Worm (Caenorhabditis elegans): ENCODE results near the gene spp-9.

spp-9 gene

ce11 chrX:11479321-11479863 is 8.2 kb upstream of the spp-9 start (continued):
- TF ChIP-seq unc-62 (GFP tag; optimal IDR thresholded peaks at IDR 0.05) (no peak), ceh-8 (GFP tag; optimal IDR thresholded peaks at IDR 0.05) (no peak), Y116A8C.19 (tag; optimal IDR thresholded peaks at IDR 0.05; ENCODE audit: borderline replicate concordance) (no peak), mep-1 (tag; optimal IDR thresholded peaks at IDR 0.05) (peak; percentile 9), ama-1 (optimal IDR thresholded peaks at IDR 0.05) (no peak), sptf-1 (tag; optimal IDR thresholded peaks at IDR 0.05) (no peak), lin-35 (GFP tag; optimal IDR thresholded peaks at IDR 0.05) (peak in 1 of 2 experiments; percentile 9), aly-2 (tag; optimal IDR thresholded peaks at IDR 0.05) (no peak), lin-13 (GFP tag; optimal IDR thresholded peaks at IDR 0.05) (no peak), unc-30 (tag; optimal IDR thresholded peaks at IDR 0.05) (no peak), rnt-1 (tag; optimal IDR thresholded peaks at IDR 0.05) (no peak), nhr-85 (tag) (peak; percentile 55), hlh-4 (tag; optimal IDR thresholded peaks at IDR 0.05) (no peak), xbp-1 (tag; optimal IDR thresholded peaks at IDR 0.05) (no peak), nhr-77 (tag; optimal IDR thresholded peaks at IDR 0.05) (no peak), vab-15 (tag; optimal IDR thresholded peaks at IDR 0.05) (no peak), nhr-76 (tag; optimal IDR thresholded peaks at IDR 0.05) (no peak), sup-37 (GFP tag; optimal IDR thresholded peaks at IDR 0.05) (no peak), elt-3 (tag; optimal IDR thresholded peaks at IDR 0.05) (peak in 1 of 6 experiments; percentile 73), skn-1 (tag; optimal IDR thresholded peaks at IDR 0.05) (peak; percentile 38), fos-1 (tag; optimal IDR thresholded peaks at IDR 0.05) (no peak), efl-3 (GFP tag; optimal IDR thresholded peaks at IDR 0.05) (no peak)

- TF ChIP-seq lir-3 (tag; optimal IDR thresholded peaks at IDR 0.05; ENCODE audit: poor library complexity) (no peak), nhr-20 (tag; optimal IDR thresholded peaks at IDR 0.05) (no peak)
Observed at ce11 chrX:11480032-11480431, 7.6 kb upstream of the spp-9 start.

- no peak for TF ChIP-seq lin-13 (GFP tag; optimal IDR thresholded peaks at IDR 0.05)
- no peak for TF ChIP-seq mab-9 (GFP tag; IDR thresholded peaks at IDR 0.05)
- 0 out of 2 replicates have a peak, but pooled peaks have one; percentile 27 for TF ChIP-seq nhr-19 (GFP tag; conservative IDR thresholded peaks at IDR 0.05)
- peak; percentile 44 for TF ChIP-seq rnt-1 (tag; optimal IDR thresholded peaks at IDR 0.05)
- TF ChIP-seq elt-2 (tag; optimal IDR thresholded peaks at IDR 0.05), result peak; percentile 22
- no peak for TF ChIP-seq nhr-11 (tag; optimal IDR thresholded peaks at IDR 0.05)
- no peak for TF ChIP-seq nhr-28 (tag; optimal IDR thresholded peaks at IDR 0.05)
- peak; percentile 18 for TF ChIP-seq nhr-20 (tag; optimal IDR thresholded peaks at IDR 0.05)
- no peak for TF ChIP-seq egl-27 (tag; optimal IDR thresholded peaks at IDR 0.05)
- TF ChIP-seq fkh-4 (tag; optimal IDR thresholded peaks at IDR 0.05; ENCODE audit: borderline replicate concordance), result no peak
- no peak for TF ChIP-seq efl-1 (optimal IDR thresholded peaks at IDR 0.05)
- peak in 1 of 2 experiments; percentile 15 for TF ChIP-seq efl-1 (GFP tag; optimal IDR thresholded peaks at IDR 0.05 in 1 of 2)
- TF ChIP-seq unc-130 (tag; optimal IDR thresholded peaks at IDR 0.05), result peak; percentile 14
- no peak for TF ChIP-seq nhr-76 (tag; optimal IDR thresholded peaks at IDR 0.05)
- peak; percentile 73 for TF ChIP-seq lin-14 (GFP tag; optimal IDR thresholded peaks at IDR 0.05)
Observed at ce11 chrX:11480990-11481824, 6.4 kb upstream of the spp-9 start.

- TF ChIP-seq blmp-1 (tag; optimal IDR thresholded peaks at IDR 0.05), result no peak
- no peak for TF ChIP-seq nhr-77 (tag; optimal IDR thresholded peaks at IDR 0.05)
- no peak for TF ChIP-seq nhr-20 (tag; optimal IDR thresholded peaks at IDR 0.05)
- peak; percentile 85 for TF ChIP-seq nhr-85 (tag)
- TF ChIP-seq vab-15 (tag; optimal IDR thresholded peaks at IDR 0.05), result no peak
- TF ChIP-seq fkh-8 (tag; optimal IDR thresholded peaks at IDR 0.05), result no peak
- no peak for TF ChIP-seq F16B12.6 (tag; optimal IDR thresholded peaks at IDR 0.05)
- no peak for TF ChIP-seq aha-1 (tag; optimal IDR thresholded peaks at IDR 0.05)
- TF ChIP-seq grh-1 (GFP tag; IDR thresholded peaks at IDR 0.05), result no peak
- TF ChIP-seq lin-14 (GFP tag; optimal IDR thresholded peaks at IDR 0.05), result peak; percentile 84
- TF ChIP-seq unc-62 (GFP tag; optimal IDR thresholded peaks at IDR 0.05), result no peak
- no peak for TF ChIP-seq sptf-1 (tag; optimal IDR thresholded peaks at IDR 0.05)
- TF ChIP-seq dsc-1 (tag; optimal IDR thresholded peaks at IDR 0.05), result no peak
- TF ChIP-seq nhr-237 (tag; optimal IDR thresholded peaks at IDR 0.05), result no peak
- TF ChIP-seq nhr-71 (tag; optimal IDR thresholded peaks at IDR 0.05), result peak; percentile 38
- TF ChIP-seq nhr-90 (tag; optimal IDR thresholded peaks at IDR 0.05; ENCODE audit: poor library complexity), result no peak
- TF ChIP-seq lsy-2 (tag; optimal IDR thresholded peaks at IDR 0.05), result no peak
- TF ChIP-seq lin-35 (GFP tag; optimal IDR thresholded peaks at IDR 0.05), result peak in 1 of 2 experiments; percentile 33
- no peak for TF ChIP-seq ztf-4 (tag; optimal IDR thresholded peaks at IDR 0.05)
- TF ChIP-seq isw-1 (GFP tag; IDR thresholded peaks at IDR 0.05), result no peak
- no peak for TF ChIP-seq fos-1 (tag; optimal IDR thresholded peaks at IDR 0.05)
Observed at ce11 chrX:11481825-11482093, 5.8 kb upstream of the spp-9 start.
